Fruit fly (Drosophila melanogaster) Kc167 (cell line): ENCODE results near the gene CG17672.

Experiments used
- Myc ChIP-seq: fragments of >200 bp; optimal IDR thresholded peaks from 2 replicates; lab custom pipeline; 2017; ENCODE audit warnings: missing external identifiers
- h ChIP-seq: fragments of >200 bp; optimal IDR thresholded peaks from 3 replicates; lab custom pipeline; 2018; ENCODE audit warnings: missing external identifiers
- insv ChIP-seq: fragments of >200 bp; optimal IDR thresholded peaks from 3 replicates; lab custom pipeline; 2018; ENCODE audit warnings: missing external identifiers
- psq ChIP-seq: fragments of >200 bp; optimal IDR thresholded peaks from 2 replicates; lab custom pipeline; 2017; ENCODE audit warnings: missing external identifiers
- ttk ChIP-seq: sonication (Bioruptor generic); optimal IDR thresholded peaks from 2 replicates; lab custom pipeline; 2017; ENCODE audit warnings: missing external identifiers

dm6 chr3L:13074084-13074624, 45.4 kb downstream of the CG17672 start:
- TF ChIP-seq h (no peak), Myc (no peak), psq (lab: Kevin White, UChicago) (no peak), insv (no peak), ttk (no peak)
